Worm (Caenorhabditis elegans) whole organism, late embryonic: ENCODE results near the gene C52B9.8.

Experiments used
- F13H6.1 ChIP-seq: sonication (generic microtip); optimal IDR thresholded peaks from 2 replicates; lab custom pipeline; 2016; ENCODE audit warnings: missing genetic modification characterization, missing compliant biosample characterization
- ama-1 ChIP-seq: fragments of 150-350 bp; optimal IDR thresholded peaks from 2 replicates; lab custom pipeline; 2014
- ceh-30 ChIP-seq: fragments of 150-350 bp; optimal IDR thresholded peaks from 2 replicates; lab custom pipeline; 2014; ENCODE audit warnings: missing biosample characterization, missing genetic modification characterization
- dve-1 ChIP-seq: sonication (generic microtip); optimal IDR thresholded peaks from 2 replicates; lab custom pipeline; 2017; ENCODE audit warnings: antibody characterized with exemption, mild to moderate bottlenecking, missing genetic modification characterization, missing compliant biosample characterization
- ets-4 ChIP-seq: sonication (generic microtip); optimal IDR thresholded peaks from 2 replicates; lab custom pipeline; 2016; ENCODE audit warnings: missing genetic modification characterization, missing compliant biosample characterization
- hlh-6 ChIP-seq: sonication (generic microtip); optimal IDR thresholded peaks from 2 replicates; lab custom pipeline; 2016; ENCODE audit warnings: missing genotype, missing genetic modification characterization, missing compliant biosample characterization
- nhr-232 ChIP-seq: sonication (generic microtip); optimal IDR thresholded peaks from 2 replicates; lab custom pipeline; 2016; ENCODE audit warnings: missing genetic modification characterization, missing compliant biosample characterization
- pag-3 ChIP-seq: sonication (generic microtip); optimal IDR thresholded peaks from 2 replicates; lab custom pipeline; 2016; ENCODE audit warnings: missing compliant biosample characterization, missing genetic modification characterization, borderline replicate concordance
- pha-4 ChIP-seq: fragments of 150-350 bp; optimal IDR thresholded peaks from 2 replicates; lab custom pipeline; 2018; ENCODE audit warnings: missing biosample characterization, missing genetic modification reagents, missing genetic modification characterization
- ref-2 ChIP-seq: sonication (generic microtip); optimal IDR thresholded peaks from 2 replicates; lab custom pipeline; 2016; ENCODE audit warnings: missing genetic modification characterization, missing compliant biosample characterization
- rnt-1 ChIP-seq: sonication (generic microtip); optimal IDR thresholded peaks from 2 replicates; lab custom pipeline; 2016; ENCODE audit warnings: missing genetic modification characterization, missing compliant biosample characterization
- sox-4 ChIP-seq: sonication (generic microtip); optimal IDR thresholded peaks from 2 replicates; lab custom pipeline; 2017; ENCODE audit warnings: mild to moderate bottlenecking, missing genetic modification characterization, inconsistent platforms, missing compliant biosample characterization
- tbx-7 ChIP-seq: sonication (generic microtip); optimal IDR thresholded peaks from 2 replicates; lab custom pipeline; 2016; ENCODE audit warnings: missing genotype, missing genetic modification characterization, missing compliant biosample characterization
- unc-86 ChIP-seq: sonication (generic microtip); optimal IDR thresholded peaks from 2 replicates; lab custom pipeline; 2016; ENCODE audit warnings: missing genetic modification characterization, missing compliant biosample characterization

- TF ChIP-seq pha-4: no peak
- no peak for TF ChIP-seq nhr-232
- no peak for TF ChIP-seq tbx-7 (tag; lab: Kevin White, UChicago)
- no peak for TF ChIP-seq ceh-30 (tag; lab: Kevin White, UChicago)
- no peak for TF ChIP-seq ref-2 (tag; lab: Kevin White, UChicago)
- TF ChIP-seq ets-4 (tag; lab: Kevin White, UChicago): no peak
- no peak for TF ChIP-seq ama-1 (lab: Kevin White, UChicago)
- TF ChIP-seq pag-3 (tag; lab: Kevin White, UChicago): no peak
- no peak for TF ChIP-seq dve-1 (tag; lab: Kevin White, UChicago)
- TF ChIP-seq unc-86 (tag; lab: Kevin White, UChicago): no peak
- TF ChIP-seq hlh-6 (tag; lab: Kevin White, UChicago): no peak
- no peak for TF ChIP-seq F13H6.1
- no peak for TF ChIP-seq sox-4
- no peak for TF ChIP-seq rnt-1 (tag; lab: Kevin White, UChicago)
These were observed 27.1 kb downstream of the C52B9.8 start for ce11 chrX:4284470-4284869.
